Fruit fly (Drosophila melanogaster) whole organism, wandering third instar larva: ENCODE results near the gene CG33500.

Experiments
- Abd-B ChIP-seq: fragments of >200 bp; optimal IDR thresholded peaks from 2 replicates; lab custom pipeline; 2017; ENCODE audit warnings: missing biosample characterization, missing genetic modification characterization
- CG32264 ChIP-seq: fragments of 200-800 bp; sonication (Bioruptor generic); optimal IDR thresholded peaks from 2 replicates; lab custom pipeline; 2016; ENCODE audit warnings: missing biosample characterization, missing genetic modification characterization
- CG9705 ChIP-seq: fragments of 200-800 bp; sonication (Bioruptor generic); optimal IDR thresholded peaks from 2 replicates; lab custom pipeline; 2018; ENCODE audit warnings: missing biosample characterization, mild to moderate bottlenecking, missing genetic modification characterization
- Dfd ChIP-seq: fragments of >200 bp; optimal IDR thresholded peaks from 2 replicates; lab custom pipeline; 2017; ENCODE audit warnings: missing biosample characterization, missing genetic modification characterization
- Dif ChIP-seq: fragments of 200-275, 200-300 bp; sonication (Bioruptor generic); optimal IDR thresholded peaks from 2 replicates; lab custom pipeline; 2018; ENCODE audit warnings: missing biosample characterization, missing genetic modification characterization; ENCODE audit not compliant: partially characterized antibody
- GATAd ChIP-seq: sonication (Bioruptor generic); optimal IDR thresholded peaks from 2 replicates; lab custom pipeline; 2016; ENCODE audit warnings: missing biosample characterization, missing genetic modification characterization
- HLH106 ChIP-seq: fragments of 200-800 bp; optimal IDR thresholded peaks from 3 replicates; lab custom pipeline; 2019; ENCODE audit warnings: missing biosample characterization, mild to moderate bottlenecking, missing genetic modification characterization, moderate library complexity
- Hnf4 ChIP-seq: fragments of 200-800 bp; sonication (Bioruptor generic); optimal IDR thresholded peaks from 2 replicates; lab custom pipeline; 2016; ENCODE audit warnings: missing biosample characterization, mild to moderate bottlenecking, missing genetic modification characterization
- Hr83 ChIP-seq: fragments of 200-300 bp; sonication (Bioruptor generic); optimal IDR thresholded peaks from 2 replicates; lab custom pipeline; 2016; ENCODE audit warnings: missing biosample characterization, mild to moderate bottlenecking, missing genetic modification characterization, moderate library complexity; ENCODE audit not compliant: poor library complexity, severe bottlenecking
- Myc ChIP-seq: fragments of >200 bp; optimal IDR thresholded peaks from 2 replicates; lab custom pipeline; 2017
- N ChIP-seq: fragments of >200 bp; optimal IDR thresholded peaks from 2 replicates; lab custom pipeline; 2018; ENCODE audit warnings: missing biosample characterization, missing external identifiers, missing genetic modification characterization
- OdsH ChIP-seq: fragments of 200-800 bp; sonication (Bioruptor generic); optimal IDR thresholded peaks from 2 replicates; lab custom pipeline; 2016; ENCODE audit warnings: missing biosample characterization, mild to moderate bottlenecking, missing genetic modification characterization
- Rel ChIP-seq, 2 experiments: fragments of 200-800 bp; sonication (Bioruptor generic) in 1 of 2; optimal IDR thresholded peaks; 2 replicates in 1 of 2; 3 replicates in 1 of 2; lab custom pipeline; 2016 to 2019; ENCODE audit warnings: mild to moderate bottlenecking in 2 of 2, missing biosample characterization in 2 of 2, missing genetic modification characterization in 2 of 2, moderate library complexity in 1 of 2
- Sp1 ChIP-seq: fragments of 200-800 bp; sonication (Bioruptor generic); optimal IDR thresholded peaks from 3 replicates; lab custom pipeline; 2019; ENCODE audit warnings: missing biosample characterization, mild to moderate bottlenecking, missing genetic modification characterization, moderate library complexity
- Vsx2 ChIP-seq: fragments of 200-300, 225-300 bp; sonication (Bioruptor generic); optimal IDR thresholded peaks from 2 replicates; lab custom pipeline; 2018; ENCODE audit warnings: missing biosample characterization, missing genetic modification characterization; ENCODE audit not compliant: partially characterized antibody
- br ChIP-seq: fragments of 200-800 bp; sonication (Bioruptor generic); optimal IDR thresholded peaks from 2 replicates; lab custom pipeline; 2016; ENCODE audit warnings: missing biosample characterization, missing genetic modification characterization
- brk ChIP-seq: fragments of 200-800 bp; sonication (Bioruptor generic); optimal IDR thresholded peaks from 2 replicates; lab custom pipeline; 2016; ENCODE audit warnings: missing biosample characterization, mild to moderate bottlenecking, missing genetic modification characterization
- dl ChIP-seq, 2 experiments: fragments of 175-275, 200-275 bp in 1 of 2; fragments of 200-275 bp in 1 of 2; sonication (Bioruptor generic); optimal IDR thresholded peaks; lab custom pipeline; 2018; ENCODE audit warnings: mild to moderate bottlenecking in 2 of 2, missing biosample characterization in 2 of 2, missing genetic modification characterization in 2 of 2, moderate library complexity in 2 of 2; ENCODE audit not compliant: partially characterized antibody in 2 of 2, insufficient read depth in 1 of 2
- dmrt93B ChIP-seq: fragments of 200-800 bp; sonication (Bioruptor generic); optimal IDR thresholded peaks from 2 replicates; lab custom pipeline; 2018; ENCODE audit warnings: missing biosample characterization, mild to moderate bottlenecking, missing genetic modification characterization
- dsf ChIP-seq: sonication (Bioruptor generic); optimal IDR thresholded peaks from 2 replicates; lab custom pipeline; 2016; ENCODE audit warnings: missing biosample characterization, missing genetic modification characterization, borderline replicate concordance
- ey ChIP-seq: fragments of 200-800 bp; sonication (Bioruptor generic); optimal IDR thresholded peaks from 2 replicates; lab custom pipeline; 2016; ENCODE audit warnings: missing biosample characterization, missing genetic modification characterization
- fru ChIP-seq: fragments of 200-800 bp; sonication (Bioruptor generic); optimal IDR thresholded peaks from 3 replicates; lab custom pipeline; 2016; ENCODE audit warnings: missing biosample characterization, mild to moderate bottlenecking, missing genetic modification characterization
- h ChIP-seq: fragments of 200-800 bp; sonication (Bioruptor generic); optimal IDR thresholded peaks from 3 replicates; lab custom pipeline; 2016; ENCODE audit warnings: missing biosample characterization, mild to moderate bottlenecking, missing genetic modification characterization
- psq ChIP-seq: fragments of 200-800 bp; sonication (Bioruptor generic); optimal IDR thresholded peaks from 3 replicates; lab custom pipeline; 2017; ENCODE audit warnings: missing biosample characterization, mild to moderate bottlenecking, missing genetic modification characterization, moderate library complexity
- rgr ChIP-seq: fragments of 200-800 bp; sonication (Bioruptor generic); optimal IDR thresholded peaks from 3 replicates; lab custom pipeline; 2016; ENCODE audit warnings: missing biosample characterization, mild to moderate bottlenecking, missing genetic modification characterization
- sage ChIP-seq: fragments of 200-800 bp; sonication (Bioruptor generic); optimal IDR thresholded peaks from 2 replicates; lab custom pipeline; 2016; ENCODE audit warnings: missing biosample characterization, mild to moderate bottlenecking, missing genetic modification characterization
- tai ChIP-seq: sonication (Bioruptor generic); optimal IDR thresholded peaks from 2 replicates; lab custom pipeline; 2016; ENCODE audit warnings: missing biosample characterization, missing genetic modification characterization
- usp ChIP-seq: fragments of >200 bp; optimal IDR thresholded peaks from 2 replicates; lab custom pipeline; 2017; ENCODE audit warnings: missing biosample characterization, missing genetic modification characterization

Gene CG33500

DNA sequence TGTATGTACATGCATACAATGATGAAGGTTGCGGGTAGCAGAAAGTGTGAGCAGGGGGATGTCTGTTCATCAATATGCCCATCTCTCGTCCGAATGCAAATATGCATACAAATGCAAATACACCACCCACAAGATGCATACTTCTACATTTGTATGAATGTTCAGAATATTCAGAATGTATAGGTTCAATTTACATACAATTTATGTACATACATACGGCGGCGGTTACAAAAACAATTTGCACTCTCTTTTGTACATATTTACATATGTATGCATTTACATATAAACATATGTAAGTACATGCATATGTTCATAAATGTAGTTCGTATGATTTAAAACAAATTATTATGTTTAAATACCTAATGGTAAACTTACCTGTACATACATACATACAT is 16.6 kb upstream of the CG33500 start:
- TF ChIP-seq Abd-B (no peak), CG32264 (GFP tag; lab: Kevin White, UChicago) (no peak), Myc (lab: Kevin White, UChicago) (no peak), h (GFP tag; lab: Kevin White, UChicago) (no peak), CG9705 (GFP tag; lab: Kevin White, UChicago) (no peak), Sp1 (GFP tag; lab: Kevin White, UChicago) (no peak), Vsx2 (no peak), usp (no peak), Dfd (no peak), Hnf4 (GFP tag; lab: Kevin White, UChicago) (no peak), fru (GFP tag; lab: Kevin White, UChicago) (no peak), Hr83 (GFP tag; lab: Kevin White, UChicago) (no peak), dsf (no peak), Dif (GFP tag; lab: Kevin White, UChicago) (no peak), br (GFP tag; lab: Kevin White, UChicago) (no peak)

DNA sequence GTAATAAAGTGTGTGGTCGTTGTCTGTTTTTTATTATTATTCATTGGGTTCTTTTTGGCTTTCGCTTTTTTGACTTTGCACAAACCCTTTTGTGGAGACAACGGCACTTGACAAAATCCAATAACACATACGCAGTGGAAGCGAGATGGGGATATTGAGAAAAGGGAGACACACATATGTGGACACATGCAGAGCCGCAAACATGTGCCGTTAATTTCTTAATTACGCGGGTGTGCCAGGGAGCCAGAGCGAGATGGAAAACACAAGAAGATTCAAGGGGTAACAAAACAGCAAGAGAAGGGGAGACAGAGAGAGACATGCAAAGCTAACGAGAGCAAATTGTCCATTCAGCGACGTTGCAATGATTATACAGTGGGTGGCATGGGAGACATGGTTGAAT is 16.0 kb upstream of the CG33500 start:
- TF ChIP-seq rgr (GFP tag; lab: Kevin White, UChicago) (peak; percentile 28), psq (peak; percentile 8), OdsH (GFP tag; lab: Kevin White, UChicago) (no peak), Vsx2 (peak; percentile 66), Dif (GFP tag; lab: Kevin White, UChicago) (no peak), Rel (GFP tag; optimal IDR thresholded peaks at IDR 0.05; lab: Kevin White, UChicago) (no peak), Rel (tag; optimal IDR thresholded peaks at IDR 0.05; lab: Kevin White, UChicago) (peak; percentile 11), br (GFP tag; lab: Kevin White, UChicago) (peak; percentile 40)

DNA sequence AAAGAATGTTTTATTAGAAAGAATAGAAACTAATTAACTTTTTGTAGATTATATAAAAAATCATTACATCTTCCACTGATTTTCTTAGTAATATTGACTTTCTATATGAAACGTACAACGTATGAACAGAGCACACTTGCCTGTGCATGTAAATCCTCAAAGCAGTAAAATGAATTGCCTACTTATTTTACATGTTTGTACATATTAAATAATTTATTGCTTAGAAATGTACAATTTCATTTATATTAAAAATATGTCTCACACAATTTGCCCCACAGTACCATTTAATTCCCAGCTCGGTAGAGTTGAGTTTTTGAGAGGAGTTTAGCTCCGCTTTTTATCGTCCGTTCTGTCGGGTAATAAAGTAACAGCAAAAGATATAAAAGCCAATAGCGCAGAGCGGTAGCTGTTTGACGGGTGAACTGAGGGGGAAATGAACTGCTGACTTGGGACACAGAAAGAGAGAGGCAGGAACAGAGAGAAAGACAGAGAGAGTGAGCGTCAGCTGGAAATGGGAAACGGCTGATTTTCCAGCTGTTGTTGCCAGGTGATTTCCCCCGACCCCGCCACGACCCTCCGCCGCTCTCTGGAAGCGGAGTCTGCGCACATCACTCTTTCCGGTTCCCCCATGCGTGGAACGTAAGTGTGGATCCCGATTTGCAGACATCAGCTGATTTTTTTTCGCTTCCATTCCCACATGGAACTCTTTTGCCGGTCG is 15.2 kb upstream of the CG33500 start:
- TF ChIP-seq Dfd (no peak), Hr83 (GFP tag; lab: Kevin White, UChicago) (no peak), Dif (GFP tag; lab: Kevin White, UChicago) (peak; percentile 7), Hnf4 (GFP tag; lab: Kevin White, UChicago) (peak; percentile 29), Sp1 (GFP tag; lab: Kevin White, UChicago) (peak; percentile 45), ey (GFP tag; lab: Kevin White, UChicago) (no peak), tai (GFP tag; lab: Kevin White, UChicago) (peak; percentile 35), psq (peak; percentile 12), fru (GFP tag; lab: Kevin White, UChicago) (peak; percentile 25), Vsx2 (peak; percentile 27), dl (GFP tag; optimal IDR thresholded peaks at IDR 0.05; lab: Kevin White, UChicago; ENCODE audit: insufficient read depth in 1 of 2, partially characterized antibody in 2 of 2) (peak in 1 of 2 experiments; percentile 42), rgr (GFP tag; lab: Kevin White, UChicago) (no peak), CG9705 (GFP tag; lab: Kevin White, UChicago) (peak; percentile 4), sage (no peak), Myc (lab: Kevin White, UChicago) (no peak), N (GFP tag; lab: Kevin White, UChicago) (no peak), dmrt93B (GFP tag; lab: Kevin White, UChicago) (no peak), brk (GFP tag; lab: Kevin White, UChicago) (peak; percentile 19), Rel (GFP tag; optimal IDR thresholded peaks at IDR 0.05; lab: Kevin White, UChicago) (no peak), Rel (tag; optimal IDR thresholded peaks at IDR 0.05; lab: Kevin White, UChicago) (no peak), h (GFP tag; lab: Kevin White, UChicago) (peak; percentile 12)

DNA sequence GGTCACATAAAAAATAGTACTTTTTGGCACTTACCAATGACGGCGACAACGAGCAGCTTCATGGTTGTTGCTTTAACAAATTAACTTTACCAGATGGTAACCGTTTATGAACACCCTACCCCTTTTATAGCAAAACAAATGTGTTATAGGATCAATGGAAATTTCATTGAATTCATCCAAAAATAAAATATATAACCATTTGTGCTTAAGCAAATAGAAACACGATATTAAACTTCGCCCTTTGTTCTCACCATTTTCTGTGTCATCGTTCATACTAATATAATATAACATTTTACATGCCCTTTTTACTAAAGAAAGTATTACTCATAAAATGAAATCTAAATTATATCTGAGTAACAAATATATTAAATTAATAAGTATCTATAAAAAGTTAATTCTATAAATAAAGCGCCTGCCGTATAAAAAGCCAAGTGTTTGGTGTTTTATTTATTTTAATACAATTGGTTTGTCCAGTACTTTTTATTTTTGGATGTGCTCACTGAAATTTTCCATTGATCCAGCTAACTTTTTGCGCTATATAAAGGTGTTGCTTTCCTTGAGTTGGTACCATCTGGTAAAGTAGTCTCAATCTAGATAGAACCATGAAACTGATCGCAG is 966 bp downstream of the CG33500 start, which contains the start of the genes Sgs8 and Sgs7:
TSS of gene Sgs8 (minus strand) at position 101 of the 618 bp plus-strand sequence.
TSS of gene Sgs7 (plus strand) at position 568 of the 618 bp plus-strand sequence.
- TF ChIP-seq HLH106 (tag; lab: Kevin White, UChicago) (no peak), Hnf4 (GFP tag; lab: Kevin White, UChicago) (no peak), tai (GFP tag; lab: Kevin White, UChicago) (no peak), GATAd (no peak), br (GFP tag; lab: Kevin White, UChicago) (no peak)
